Fruit fly (Drosophila melanogaster): ENCODE measurements around the gene Pih1D1.

Pih1D1 gene

dm6 chr2L:12692343-12693079, 29.1 kb downstream of the Pih1D1 start, which contains the start of the genes CCT4 and CG6153 (continued):
- TF ChIP-seq CG16813 (GFP tag; IDR thresholded peaks at IDR 0.05; ENCODE audit: partially characterized antibody), result peak; percentile 61; the same call in 2 of the 3 replicates
- no peak for TF ChIP-seq az2 (GFP tag; optimal IDR thresholded peaks at IDR 0.05)
- peak; percentile 76 for TF ChIP-seq Dref (GFP tag; IDR thresholded peaks at IDR 0.05)
- TF ChIP-seq Bgb (GFP tag; IDR thresholded peaks at IDR 0.05; ENCODE audit: partially characterized antibody), result peak; percentile 37
- TF ChIP-seq Sin3A (optimal IDR thresholded peaks at IDR 0.05), result peak; percentile 83
- TF ChIP-seq Sry-β (GFP tag; optimal IDR thresholded peaks at IDR 0.05), result peak; percentile 6
- TF ChIP-seq vvl (GFP tag; IDR thresholded peaks at IDR 0.05), result peak; percentile 22; the same call in 1 of the 2 replicates
- TF ChIP-seq CG13624 (GFP tag; optimal IDR thresholded peaks at IDR 0.05), result no peak
- peak; percentile 87 for TF ChIP-seq YL-1 (GFP tag; optimal IDR thresholded peaks at IDR 0.05)
- peak; percentile 30 for TF ChIP-seq trem (tag; optimal IDR thresholded peaks at IDR 0.05)
- TF ChIP-seq CHES-1-like (GFP tag; optimal IDR thresholded peaks at IDR 0.05), result peak; percentile 4
- TF ChIP-seq mam (GFP tag; optimal IDR thresholded peaks at IDR 0.05), result no peak
- TF ChIP-seq kay (GFP tag; optimal IDR thresholded peaks at IDR 0.05), result peak; percentile 46
- no peak for TF ChIP-seq ac (GFP tag; optimal IDR thresholded peaks at IDR 0.05)
- no peak for TF ChIP-seq CG11247 (GFP tag; IDR thresholded peaks at IDR 0.05)
- TF ChIP-seq Neu2 (GFP tag; optimal IDR thresholded peaks at IDR 0.05; ENCODE audit: borderline replicate concordance), result no peak
- TF ChIP-seq Kr (GFP tag; optimal IDR thresholded peaks at IDR 0.05), result no peak
- no peak for TF ChIP-seq CG11696 (GFP tag; IDR thresholded peaks at IDR 0.05)
- TF ChIP-seq dati (GFP tag; IDR thresholded peaks at IDR 0.05), result no peak
- no peak for TF ChIP-seq ken (GFP tag; IDR thresholded peaks at IDR 0.05)
- peak; percentile 68 for TF ChIP-seq E2f2 (GFP tag; IDR thresholded peaks at IDR 0.05)
- TF ChIP-seq gem (tag; optimal IDR thresholded peaks at IDR 0.05), result no peak
- TF ChIP-seq chm (GFP tag; IDR thresholded peaks at IDR 0.05), result no peak
- TF ChIP-seq pb (GFP tag; optimal IDR thresholded peaks at IDR 0.05), result no peak
- peak; percentile 48 for TF ChIP-seq knrl (GFP tag; IDR thresholded peaks at IDR 0.05; ENCODE audit: partially characterized antibody)
- TF ChIP-seq CG6791 (GFP tag; IDR thresholded peaks at IDR 0.05; ENCODE audit: partially characterized antibody), result 0 out of 3 replicates have a peak, but pooled peaks have one; percentile 47
- TF ChIP-seq lov (optimal IDR thresholded peaks at IDR 0.05), result no peak
- TF ChIP-seq lov (GFP tag; IDR thresholded peaks at IDR 0.05), result no peak
- no peak for TF ChIP-seq CG7271 (tag; optimal IDR thresholded peaks at IDR 0.05)
- TF ChIP-seq Mrtf (GFP tag; IDR thresholded peaks at IDR 0.05), result no peak
- TF ChIP-seq CG10209 (GFP tag; optimal IDR thresholded peaks at IDR 0.05), result no peak
- no peak for TF ChIP-seq CG10366 (GFP tag; IDR thresholded peaks at IDR 0.05)
- peak; percentile 12 for TF ChIP-seq CG33213 (GFP tag; optimal IDR thresholded peaks at IDR 0.05)

dm6 chr2L:12689281-12689765, 32.3 kb downstream of the Pih1D1 start:
- TF ChIP-seq hbn (GFP tag; IDR thresholded peaks at IDR 0.05; ENCODE audit: partially characterized antibody) (no peak), lov (optimal IDR thresholded peaks at IDR 0.05) (no peak), lov (GFP tag; IDR thresholded peaks at IDR 0.05) (peak; percentile 6; the same call in 1 of the 3 replicates), Nf-YB (GFP tag; optimal IDR thresholded peaks at IDR 0.05) (peak; percentile 92), seq (GFP tag; IDR thresholded peaks at IDR 0.05) (peak; percentile 39; the same call in 1 of the 2 replicates), Nf-YC (tag; optimal IDR thresholded peaks at IDR 0.05) (peak; percentile 94)

- TF ChIP-seq az2 (GFP tag; optimal IDR thresholded peaks at IDR 0.05), result no peak
- no peak for TF ChIP-seq D (optimal IDR thresholded peaks at IDR 0.05)
- TF ChIP-seq D (GFP tag; optimal IDR thresholded peaks at IDR 0.05), result no peak
- no peak for TF ChIP-seq dmrt11E (tag; optimal IDR thresholded peaks at IDR 0.05)
- no peak for TF ChIP-seq CG32772 (GFP tag; IDR thresholded peaks at IDR 0.05)
- TF ChIP-seq NfI (GFP tag; optimal IDR thresholded peaks at IDR 0.05), result no peak
- no peak for TF ChIP-seq Abd-B (GFP tag; optimal IDR thresholded peaks at IDR 0.05)
- no peak for TF ChIP-seq p53 (GFP tag; optimal IDR thresholded peaks at IDR 0.05)
- TF ChIP-seq Dref (GFP tag; IDR thresholded peaks at IDR 0.05), result no peak
- TF ChIP-seq Sox100B (GFP tag; optimal IDR thresholded peaks at IDR 0.05), result no peak
- TF ChIP-seq sens (GFP tag), result peak; percentile 37
- peak; percentile 87 for TF ChIP-seq sqz (GFP tag; optimal IDR thresholded peaks at IDR 0.05)
- TF ChIP-seq otp (GFP tag; IDR thresholded peaks at IDR 0.05), result no peak
- no peak for TF ChIP-seq CG12942 (GFP tag; optimal IDR thresholded peaks at IDR 0.05)
- no peak for TF ChIP-seq her (GFP tag; optimal IDR thresholded peaks at IDR 0.05)
Measured at dm6 chr2L:12686811-12687210, 34.8 kb downstream of the Pih1D1 start.

All from whole organism, embryonic.